Fruit fly (Drosophila melanogaster): ENCODE data around the gene Rpp30.

- TF ChIP-seq Hr96 (GFP tag; optimal IDR thresholded peaks at IDR 0.05) (no peak), tj (GFP tag; optimal IDR thresholded peaks at IDR 0.05) (no peak), Crg-1 (GFP tag; optimal IDR thresholded peaks at IDR 0.05) (no peak), kay (GFP tag; ENCODE audit: borderline replicate concordance) (no peak), CG11617 (GFP tag; optimal IDR thresholded peaks at IDR 0.05) (no peak), Clk (GFP tag; optimal IDR thresholded peaks at IDR 0.05) (no peak), cic (GFP tag; optimal IDR thresholded peaks at IDR 0.05) (no peak), CG1620 (GFP tag; optimal IDR thresholded peaks at IDR 0.05) (no peak), CG33017 (tag; optimal IDR thresholded peaks at IDR 0.05) (no peak), ovo (GFP tag; optimal IDR thresholded peaks at IDR 0.05) (no peak)
Measured at dm6 chr2L:241415-241814, 10.8 kb downstream of the Rpp30 start.
